Fruit fly (Drosophila melanogaster): ENCODE results near the gene Sas10.

DNA sequence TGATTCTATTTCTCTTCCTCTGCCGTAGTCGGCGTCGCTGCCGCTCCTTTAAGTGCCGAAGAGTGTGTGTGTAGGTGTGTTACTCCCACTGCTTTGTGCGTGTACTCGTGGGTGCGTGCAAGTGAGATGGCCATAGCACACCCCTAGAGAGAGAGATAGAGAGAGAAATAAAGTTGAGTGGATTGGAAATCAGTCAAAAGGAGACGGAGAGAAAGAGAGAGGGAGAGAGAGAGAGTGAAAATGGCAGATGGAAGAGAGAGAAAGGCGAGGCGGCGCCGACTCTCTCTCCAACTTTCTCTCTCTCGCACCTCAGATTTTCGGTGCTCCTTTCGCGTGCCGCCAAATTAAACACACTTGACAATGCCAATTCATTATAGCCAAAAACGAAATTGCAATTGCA, 46.8 kb downstream of the Sas10 start:
- TF ChIP-seq kay (GFP tag; ENCODE audit: borderline replicate concordance) = no peak
- TF ChIP-seq pad (GFP tag; optimal IDR thresholded peaks at IDR 0.05) = no peak
- no peak for TF ChIP-seq tj (GFP tag; optimal IDR thresholded peaks at IDR 0.05)
- no peak for TF ChIP-seq CG12768 (GFP tag; optimal IDR thresholded peaks at IDR 0.05)
- no peak for TF ChIP-seq CG14711 (tag; optimal IDR thresholded peaks at IDR 0.05)
- TF ChIP-seq Clk (GFP tag; optimal IDR thresholded peaks at IDR 0.05) = no peak
- no peak for TF ChIP-seq CG33017 (tag; optimal IDR thresholded peaks at IDR 0.05)
- no peak for TF ChIP-seq CG7045 (GFP tag; optimal IDR thresholded peaks at IDR 0.05)
- no peak for TF ChIP-seq bab1 (GFP tag; optimal IDR thresholded peaks at IDR 0.05)

All from whole organism, adult.